Worm (Caenorhabditis elegans) whole organism, early embryonic: Measurements from ENCODE around the gene Y54G2A.41.

Experiments
- B0310.2 ChIP-seq: sonication (generic microtip); optimal IDR thresholded peaks from 2 replicates; lab custom pipeline; 2016; ENCODE audit warnings: mild to moderate bottlenecking, missing genetic modification characterization, missing compliant biosample characterization
- F13C5.2 ChIP-seq: sonication (generic microtip); optimal IDR thresholded peaks from 2 replicates; lab custom pipeline; 2017; ENCODE audit warnings: mild to moderate bottlenecking, missing genetic modification characterization, inconsistent platforms, missing compliant biosample characterization
- aly-1 ChIP-seq: sonication (generic microtip); optimal IDR thresholded peaks from 2 replicates; lab custom pipeline; 2016; ENCODE audit warnings: missing genetic modification characterization, missing compliant biosample characterization
- ama-1 ChIP-seq: fragments of 150-350 bp; optimal IDR thresholded peaks from 2 replicates; lab custom pipeline; 2014
- ceh-13 ChIP-seq: fragments of 200-800 bp; sonication (Bioruptor generic); optimal IDR thresholded peaks from 2 replicates; lab custom pipeline; 2018; ENCODE audit warnings: mild to moderate bottlenecking, missing genetic modification characterization, missing compliant biosample characterization
- ceh-36 ChIP-seq: sonication (generic microtip); optimal IDR thresholded peaks from 2 replicates; lab custom pipeline; 2016; ENCODE audit warnings: missing genetic modification characterization, inconsistent platforms, missing compliant biosample characterization
- ets-7 ChIP-seq: sonication (generic microtip); optimal IDR thresholded peaks from 2 replicates; lab custom pipeline; 2016; ENCODE audit warnings: missing genotype, missing genetic modification characterization, missing compliant biosample characterization
- flt-1 ChIP-seq: fragments of 200-800 bp; sonication (Bioruptor generic); IDR thresholded peaks from 2 replicates; pipeline ENCODE4 v1.3.6; 2022; ENCODE audit warnings: missing genetic modification characterization, missing compliant biosample characterization
- hmbx-1 ChIP-seq: sonication (generic microtip); optimal IDR thresholded peaks from 2 replicates; lab custom pipeline; 2016; ENCODE audit warnings: mild to moderate bottlenecking, missing genetic modification characterization, missing compliant biosample characterization
- hmg-4 ChIP-seq: fragments of 200-800 bp; sonication (Bioruptor generic); optimal IDR thresholded peaks from 2 replicates; lab custom pipeline; 2018; ENCODE audit warnings: mild to moderate bottlenecking, missing genetic modification characterization, missing compliant biosample characterization
- hnd-1 ChIP-seq: sonication (generic microtip); optimal IDR thresholded peaks from 2 replicates; lab custom pipeline; 2016; ENCODE audit warnings: missing genetic modification characterization, missing compliant biosample characterization
- pes-1 ChIP-seq: fragments of 200-800 bp; sonication (Bioruptor generic); IDR thresholded peaks from 2 replicates; pipeline ENCODE4 v1.3.6; 2022; ENCODE audit warnings: missing genetic modification reagents, missing genetic modification characterization, missing compliant biosample characterization
- scrt-1 ChIP-seq: fragments of 200-800 bp; sonication (Bioruptor generic); IDR thresholded peaks from 2 replicates; pipeline ENCODE4 v1.3.6; 2022; ENCODE audit warnings: missing genetic modification characterization, missing compliant biosample characterization
- sea-1 ChIP-seq: fragments of 200-800 bp; sonication (Bioruptor generic); conservative IDR thresholded peaks from 2 replicates; pipeline ENCODE4 v1.3.6; 2022; ENCODE audit warnings: missing genetic modification characterization, missing compliant biosample characterization
- tbx-11 ChIP-seq: fragments of 200-800 bp; sonication (Bioruptor generic); IDR thresholded peaks from 2 replicates; pipeline ENCODE4 v1.3.6; 2022; ENCODE audit warnings: missing genetic modification characterization, missing compliant biosample characterization
- tbx-37 ChIP-seq: fragments of 200-800 bp; sonication (Bioruptor generic); conservative IDR thresholded peaks from 2 replicates; pipeline ENCODE4 v1.3.6; 2022; ENCODE audit warnings: missing genetic modification reagents, missing genetic modification characterization, missing compliant biosample characterization
- tra-4 ChIP-seq: sonication (generic microtip); optimal IDR thresholded peaks from 2 replicates; lab custom pipeline; 2017; ENCODE audit warnings: missing genetic modification characterization, missing compliant biosample characterization

Y54G2A.41 gene

ce11 chrIV:2751568-2751967, at the start of gene Y54G2A.41:
Gene Y54G2A.41, plus strand, starts transcription at chrIV:2751868.
- TF ChIP-seq tbx-37 (no peak), ama-1 (lab: Kevin White, UChicago) (no peak), pes-1 (GFP tag; lab: Robert Waterston, UW) (no peak), sea-1 (GFP tag; lab: Robert Waterston, UW) (no peak), ets-7 (no peak), ceh-36 (tag; lab: Kevin White, UChicago) (no peak), B0310.2 (tag; lab: Kevin White, UChicago) (no peak)

ce11 chrIV:2703927-2704401, 47.7 kb upstream of the Y54G2A.41 start, which contains the start of gene Y94H6A.5:
Gene Y94H6A.5, minus strand, starts transcription at chrIV:2703977.
- TF ChIP-seq F13C5.2 (tag; lab: Kevin White, UChicago) = peak; percentile 51
- TF ChIP-seq hmg-4 (GFP tag; lab: Kevin White, UChicago) = no peak
- TF ChIP-seq ets-7 = no peak
- no peak for TF ChIP-seq sea-1 (GFP tag; lab: Robert Waterston, UW)
- no peak for TF ChIP-seq aly-1 (tag; lab: Kevin White, UChicago)

ce11 chrIV:2705675-2706074, 46.0 kb upstream of the Y54G2A.41 start:
- TF ChIP-seq hmg-4 (GFP tag; lab: Kevin White, UChicago) = no peak
- no peak for TF ChIP-seq tbx-37
- no peak for TF ChIP-seq scrt-1 (GFP tag; lab: Robert Waterston, UW)

- TF ChIP-seq scrt-1 (GFP tag; lab: Robert Waterston, UW) = no peak
- no peak for TF ChIP-seq aly-1 (tag; lab: Kevin White, UChicago)
- TF ChIP-seq ceh-13 (GFP tag; lab: Kevin White, UChicago) = no peak
- TF ChIP-seq flt-1 (GFP tag; lab: Robert Waterston, UW) = no peak
- TF ChIP-seq hmg-4 (GFP tag; lab: Kevin White, UChicago) = no peak
Measured at ce11 chrIV:2707012-2707411, 44.7 kb upstream of the Y54G2A.41 start, which contains the start of gene ubc-8. Gene ubc-8, minus strand, starts transcription at chrIV:2707238.

- TF ChIP-seq hmg-4 (GFP tag; lab: Kevin White, UChicago) (peak; percentile 24), ceh-13 (GFP tag; lab: Kevin White, UChicago) (no peak), F13C5.2 (tag; lab: Kevin White, UChicago) (peak; percentile 29)
Measured at ce11 chrIV:2708329-2708965, 43.2 kb upstream of the Y54G2A.41 start.

- no peak for TF ChIP-seq tra-4 (tag; lab: Kevin White, UChicago)
- no peak for TF ChIP-seq scrt-1 (GFP tag; lab: Robert Waterston, UW)
- TF ChIP-seq flt-1 (GFP tag; lab: Robert Waterston, UW) = no peak
- TF ChIP-seq aly-1 (tag; lab: Kevin White, UChicago) = no peak
- TF ChIP-seq hmbx-1 (tag; lab: Kevin White, UChicago) = no peak
- TF ChIP-seq pes-1 (GFP tag; lab: Robert Waterston, UW) = no peak
- no peak for TF ChIP-seq tbx-37
- TF ChIP-seq sea-1 (GFP tag; lab: Robert Waterston, UW) = no peak
- TF ChIP-seq hmg-4 (GFP tag; lab: Kevin White, UChicago) = no peak
- TF ChIP-seq ceh-36 (tag; lab: Kevin White, UChicago) = no peak
- TF ChIP-seq ama-1 (lab: Kevin White, UChicago) = no peak
- TF ChIP-seq F13C5.2 (tag; lab: Kevin White, UChicago) = no peak
- no peak for TF ChIP-seq ceh-13 (GFP tag; lab: Kevin White, UChicago)
- no peak for TF ChIP-seq ets-7
- no peak for TF ChIP-seq B0310.2 (tag; lab: Kevin White, UChicago)
- no peak for TF ChIP-seq tbx-11 (GFP tag; lab: Robert Waterston, UW)
- TF ChIP-seq hnd-1 (tag; lab: Kevin White, UChicago) = no peak
Measured at ce11 chrIV:2709590-2710201, 42.0 kb upstream of the Y54G2A.41 start.

- TF ChIP-seq tbx-11 (GFP tag; lab: Robert Waterston, UW) (no peak), ama-1 (lab: Kevin White, UChicago) (no peak), hmbx-1 (tag; lab: Kevin White, UChicago) (no peak), hnd-1 (tag; lab: Kevin White, UChicago) (no peak), sea-1 (GFP tag; lab: Robert Waterston, UW) (no peak), scrt-1 (GFP tag; lab: Robert Waterston, UW) (no peak), tbx-37 (no peak), flt-1 (GFP tag; lab: Robert Waterston, UW) (no peak), hmg-4 (GFP tag; lab: Kevin White, UChicago) (no peak), aly-1 (tag; lab: Kevin White, UChicago) (no peak), tra-4 (tag; lab: Kevin White, UChicago) (no peak), pes-1 (GFP tag; lab: Robert Waterston, UW) (no peak), F13C5.2 (tag; lab: Kevin White, UChicago) (no peak), B0310.2 (tag; lab: Kevin White, UChicago) (no peak)
Measured at ce11 chrIV:2710203-2710935, 41.3 kb upstream of the Y54G2A.41 start, which contains the start of gene Y94H6A.10. Gene Y94H6A.10, minus strand, starts transcription at chrIV:2710666.
